Fruit fly (Drosophila melanogaster) Kc167 (cell line): ENCODE data around the gene baf.

Source experiments
- Myc ChIP-seq: fragments of >200 bp; optimal IDR thresholded peaks from 2 replicates; lab custom pipeline; 2017; ENCODE audit warnings: missing external identifiers
- Sin3A ChIP-seq: fragments of >200 bp; optimal IDR thresholded peaks from 2 replicates; lab custom pipeline; 2018; ENCODE audit warnings: missing external identifiers
- h ChIP-seq: fragments of >200 bp; optimal IDR thresholded peaks from 3 replicates; lab custom pipeline; 2018; ENCODE audit warnings: missing external identifiers
- insv ChIP-seq: fragments of >200 bp; optimal IDR thresholded peaks from 3 replicates; lab custom pipeline; 2018; ENCODE audit warnings: missing external identifiers
- psq ChIP-seq: fragments of >200 bp; optimal IDR thresholded peaks from 2 replicates; lab custom pipeline; 2017; ENCODE audit warnings: missing external identifiers
- ttk ChIP-seq: sonication (Bioruptor generic); optimal IDR thresholded peaks from 2 replicates; lab custom pipeline; 2017; ENCODE audit warnings: missing external identifiers

Gene baf

DNA sequence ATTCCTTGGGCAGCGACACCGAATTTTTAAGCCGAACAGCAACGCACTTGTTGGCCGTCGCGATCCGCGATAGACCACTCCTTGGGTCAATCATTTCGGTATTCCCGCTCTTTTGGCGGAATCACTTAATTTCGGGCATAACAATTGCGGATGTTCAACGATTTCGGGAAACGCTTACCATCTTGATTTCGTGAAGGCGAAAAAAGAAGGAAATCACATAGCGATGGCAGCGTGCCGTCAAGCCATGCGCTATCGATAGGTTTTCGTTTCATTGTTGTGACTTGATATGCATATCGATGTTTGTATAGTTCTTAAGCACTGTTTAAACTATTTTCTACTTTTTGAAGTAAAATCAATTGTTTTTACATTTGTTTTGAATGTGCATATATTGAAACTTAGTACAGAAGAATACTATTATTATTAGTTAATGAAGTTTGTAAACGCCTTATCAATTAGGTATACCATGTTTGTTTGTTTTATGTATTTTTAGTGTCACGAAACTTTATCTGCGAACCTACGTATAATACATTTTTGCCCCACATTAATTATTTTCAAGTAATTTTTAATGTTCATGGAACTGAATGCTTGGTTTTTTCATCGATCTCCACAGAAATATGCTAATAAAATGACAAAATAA is 13.5 kb downstream of the baf start, which contains the start of gene RpL36A:
TSS of gene RpL36A (minus strand) at position 265 of the 637 bp plus-strand sequence.
- no peak for TF ChIP-seq insv (lab: Kevin White, UChicago)
- TF ChIP-seq Sin3A (lab: Kevin White, UChicago) = no peak
- no peak for TF ChIP-seq psq
- TF ChIP-seq ttk (lab: Kevin White, UChicago) = no peak
- TF ChIP-seq h (lab: Kevin White, UChicago) = no peak

DNA sequence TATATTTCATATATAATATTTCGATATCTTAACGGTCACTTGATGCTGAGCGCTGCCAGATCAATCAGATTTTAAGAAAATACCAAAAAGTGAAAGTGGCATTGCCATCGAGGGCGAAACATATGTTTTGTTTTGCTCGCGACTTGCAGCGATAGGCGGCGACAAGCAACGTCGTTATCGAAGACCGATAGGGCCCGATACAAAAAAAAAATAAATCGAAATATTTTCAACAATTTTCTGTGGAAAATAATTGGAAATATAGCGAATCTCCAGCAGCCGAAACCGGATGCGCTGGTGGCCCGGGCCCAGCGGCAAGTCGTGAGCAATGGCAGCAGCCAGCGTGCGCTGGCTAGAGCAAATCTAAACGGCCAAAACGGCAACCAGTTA is 14.0 kb downstream of the baf start, which contains the start of gene Megf8:
TSS of gene Megf8 (plus strand) at position 190 of the 387 bp plus-strand sequence.
- TF ChIP-seq h (lab: Kevin White, UChicago) (no peak), ttk (lab: Kevin White, UChicago) (no peak), insv (lab: Kevin White, UChicago) (no peak), psq (no peak), Myc (lab: Kevin White, UChicago) (no peak), Sin3A (lab: Kevin White, UChicago) (no peak)

dm6 chr2L:8071112-8071976 is 42.1 kb downstream of the baf start, which contains the start of gene poe:
poe (minus strand) TSS chr2L:8071624.
- TF ChIP-seq h (lab: Kevin White, UChicago) (no peak), psq (no peak), Myc (lab: Kevin White, UChicago) (no peak), insv (lab: Kevin White, UChicago) (no peak), Sin3A (lab: Kevin White, UChicago) (no peak), ttk (lab: Kevin White, UChicago) (no peak)

- TF ChIP-seq insv (lab: Kevin White, UChicago) (no peak), Sin3A (lab: Kevin White, UChicago) (no peak), ttk (lab: Kevin White, UChicago) (no peak), psq (no peak), h (lab: Kevin White, UChicago) (no peak), Myc (lab: Kevin White, UChicago) (no peak)
These were observed 43.4 kb downstream of the baf start, which contains the start of the genes MED20 and Trf for dm6 chr2L:8072692-8073091. MED20 (minus strand) TSS chr2L:8072848. Trf (plus strand) TSS chr2L:8072895.
